Worm (Caenorhabditis elegans) whole organism, L4/young adult: ENCODE data around the gene D1005.4.

Source experiments
- W03F9.2 ChIP-seq: fragments of 150-350 bp; optimal IDR thresholded peaks from 2 replicates; lab custom pipeline; 2014; ENCODE audit warnings: missing biosample characterization, missing genetic modification characterization
- dao-5 ChIP-seq: sonication (generic microtip); optimal IDR thresholded peaks from 2 replicates; lab custom pipeline; 2016; ENCODE audit warnings: missing genotype, missing genetic modification characterization, moderate library complexity, missing compliant biosample characterization

ce11 chrX:1504529-1505080 lies 19.0 kb upstream of the D1005.4 start:
- TF ChIP-seq dao-5 (tag; lab: Kevin White, UChicago) (no peak), W03F9.2 (tag; lab: Kevin White, UChicago) (no peak)
